Fruit fly (Drosophila melanogaster) whole organism, prepupa: Measurements from ENCODE around the gene CG17329.

Experiments
- CG16779 ChIP-seq: fragments of 200-800 bp; sonication (Bioruptor generic); optimal IDR thresholded peaks from 3 replicates; lab custom pipeline; 2017; ENCODE audit warnings: missing biosample characterization, mild to moderate bottlenecking, missing genetic modification characterization
- CG3032 ChIP-seq: fragments of 200-800 bp; optimal IDR thresholded peaks from 2 replicates; lab custom pipeline; 2019; ENCODE audit warnings: missing biosample characterization, mild to moderate bottlenecking, missing genetic modification characterization, moderate library complexity
- CG31627 ChIP-seq: fragments of 200-800 bp; sonication (Bioruptor generic); optimal IDR thresholded peaks from 3 replicates; lab custom pipeline; 2016; ENCODE audit warnings: missing biosample characterization, missing genetic modification characterization
- CG6792 ChIP-seq: fragments of 200-800 bp; sonication (Bioruptor generic); optimal IDR thresholded peaks from 3 replicates; lab custom pipeline; 2016; ENCODE audit warnings: missing biosample characterization, missing genetic modification characterization
- Eip78C ChIP-seq: fragments of 200-800 bp; sonication (Bioruptor generic); peaks from one replicate; lab custom pipeline; 2016; ENCODE audit warnings: missing biosample characterization, missing genetic modification characterization
- Ets21C ChIP-seq: fragments of 200-800 bp; sonication (Bioruptor generic); optimal IDR thresholded peaks from 3 replicates; lab custom pipeline; 2016; ENCODE audit warnings: missing biosample characterization, missing genetic modification characterization
- Hr39 ChIP-seq: fragments of 200-800 bp; sonication (Bioruptor generic); optimal IDR thresholded peaks from 2 replicates; lab custom pipeline; 2016; ENCODE audit warnings: missing biosample characterization, missing genetic modification characterization
- OdsH ChIP-seq: fragments of 200-800 bp; sonication (Bioruptor generic); optimal IDR thresholded peaks from 3 replicates; lab custom pipeline; 2016; ENCODE audit warnings: missing biosample characterization, missing genetic modification characterization
- Smox ChIP-seq: fragments of 200-800 bp; sonication (Bioruptor generic); optimal IDR thresholded peaks from 3 replicates; lab custom pipeline; 2016; ENCODE audit warnings: missing biosample characterization, missing genetic modification characterization
- ss ChIP-seq, 2 experiments: fragments of 200-800 bp; sonication (Bioruptor generic); optimal IDR thresholded peaks; 2 replicates in 1 of 2; 3 replicates in 1 of 2; lab custom pipeline; 2017 to 2018; ENCODE audit warnings: mild to moderate bottlenecking in 2 of 2, missing biosample characterization in 2 of 2, missing genetic modification characterization in 2 of 2, moderate library complexity in 1 of 2

DNA sequence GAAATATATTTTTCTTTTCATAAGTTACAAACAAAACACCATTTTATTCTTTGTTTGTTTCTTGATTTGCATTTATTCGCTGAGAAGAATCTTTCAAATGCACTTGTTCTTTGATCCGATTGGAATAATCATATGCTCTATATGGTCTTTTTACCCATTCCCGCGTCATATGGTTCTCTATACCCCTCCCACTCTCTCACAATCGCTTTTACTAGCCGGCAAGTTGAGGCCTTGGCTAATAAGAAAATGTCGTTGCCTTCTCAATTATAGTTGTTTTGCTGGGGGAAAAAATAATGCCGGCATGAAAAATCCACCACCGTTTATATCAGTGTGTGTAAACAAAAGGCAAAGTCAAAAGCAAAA, 22.2 kb upstream of the CG17329 start:
- TF ChIP-seq Hr39 (GFP tag; lab: Kevin White, UChicago) = no peak
- no peak for TF ChIP-seq CG6792 (GFP tag; lab: Kevin White, UChicago)
- no peak for TF ChIP-seq ss (GFP tag; optimal IDR thresholded peaks at IDR 0.05; lab: Kevin White, UChicago)
- no peak for TF ChIP-seq OdsH (GFP tag; lab: Kevin White, UChicago)
- TF ChIP-seq CG3032 (tag; lab: Kevin White, UChicago) = no peak
- no peak for TF ChIP-seq Ets21C (GFP tag; lab: Kevin White, UChicago)
- no peak for TF ChIP-seq Smox (GFP tag; lab: Kevin White, UChicago)
- no peak for TF ChIP-seq CG31627 (GFP tag; lab: Kevin White, UChicago)
- no peak for TF ChIP-seq Eip78C
- TF ChIP-seq CG16779 (tag; lab: Kevin White, UChicago) = no peak
